Fruit fly (Drosophila melanogaster) whole organism, embryonic: ENCODE data around the gene CAH3.

Experiments
- Atf-2 ChIP-seq: fragments of 200-800 bp; sonication (Bioruptor generic); optimal IDR thresholded peaks from 2 replicates; lab custom pipeline; 2016; ENCODE audit warnings: missing biosample characterization, missing genetic modification characterization
- CG11560 ChIP-seq: fragments of 200-800 bp; sonication (Bioruptor generic); IDR thresholded peaks from 3 replicates; pipeline ENCODE4 v1.3.6; 2022; ENCODE audit warnings: missing biosample characterization, missing genetic modification characterization
- CG13775 ChIP-seq: fragments of 200-800 bp; sonication (Bioruptor generic); optimal IDR thresholded peaks from 3 replicates; lab custom pipeline; 2017; ENCODE audit warnings: missing biosample characterization, mild to moderate bottlenecking, missing genetic modification characterization
- CG15073 ChIP-seq: fragments of 200-800 bp; sonication (Bioruptor generic); optimal IDR thresholded peaks from 2 replicates; lab custom pipeline; 2016; ENCODE audit warnings: missing biosample characterization, missing genetic modification characterization
- CG15269 ChIP-seq: fragments of 200-800 bp; sonication (Bioruptor generic); optimal IDR thresholded peaks from 2 replicates; lab custom pipeline; 2018; ENCODE audit warnings: missing biosample characterization, mild to moderate bottlenecking, missing genetic modification characterization, moderate library complexity
- CG9932 ChIP-seq: fragments of 200-800 bp; sonication (Bioruptor generic); IDR thresholded peaks from 2 replicates; pipeline ENCODE4 v1.3.6; 2022; ENCODE audit warnings: missing biosample characterization, missing genetic modification characterization
- D ChIP-seq, 2 experiments: fragments of 200-800 bp in 1 of 2; fragments of >200 bp in 1 of 2; sonication (Bioruptor generic) in 1 of 2; optimal IDR thresholded peaks; 2 replicates in 1 of 2; 3 replicates in 1 of 2; lab custom pipeline; 2017; ENCODE audit warnings: mild to moderate bottlenecking in 1 of 2, missing biosample characterization in 1 of 2, missing genetic modification characterization in 1 of 2, missing genetic modification reagents in 1 of 2
- D19A ChIP-seq: fragments of 200-800 bp; optimal IDR thresholded peaks from 3 replicates; lab custom pipeline; 2019; ENCODE audit warnings: missing biosample characterization, mild to moderate bottlenecking, missing genetic modification characterization, moderate library complexity
- Dp ChIP-seq: fragments of 200-800 bp; sonication (Bioruptor generic); optimal IDR thresholded peaks from 2 replicates; lab custom pipeline; 2018; ENCODE audit warnings: missing biosample characterization, mild to moderate bottlenecking, missing genetic modification characterization, moderate library complexity
- Ets65A ChIP-seq: fragments of 200-800 bp; sonication (Bioruptor generic); peaks from one replicate; lab custom pipeline; 2016; ENCODE audit warnings: missing biosample characterization, missing genetic modification characterization
- Gsc ChIP-seq: fragments of 200-800 bp; sonication (Bioruptor generic); IDR thresholded peaks from 2 replicates; pipeline ENCODE4 v1.3.6; 2022; ENCODE audit warnings: missing biosample characterization, missing genetic modification characterization
- Gug ChIP-seq: fragments of 200-800 bp; sonication (Bioruptor generic); IDR thresholded peaks from 4 replicates; pipeline ENCODE4 v1.3.6; 2022; ENCODE audit warnings: missing biosample characterization, missing genetic modification characterization
- Hey ChIP-seq: fragments of 200-800 bp; sonication (Bioruptor generic); optimal IDR thresholded peaks from 3 replicates; lab custom pipeline; 2018; ENCODE audit warnings: missing biosample characterization, mild to moderate bottlenecking, missing genetic modification characterization
- Pdp1 ChIP-seq, 2 experiments: fragments of 200-800 bp; sonication (Bioruptor generic); optimal IDR thresholded peaks; 3 replicates each; lab custom pipeline; 2016; ENCODE audit warnings: missing biosample characterization in 2 of 2, missing genetic modification characterization in 2 of 2, mild to moderate bottlenecking in 1 of 2, moderate library complexity in 1 of 2
- Rfx ChIP-seq: fragments of 200-800 bp; sonication (Bioruptor generic); IDR thresholded peaks from 2 replicates; pipeline ENCODE4 v1.3.6; 2022; ENCODE audit warnings: missing biosample characterization, missing genetic modification characterization
- Spps ChIP-seq: fragments of 200-800 bp; sonication (Bioruptor generic); optimal IDR thresholded peaks from 2 replicates; lab custom pipeline; 2018; ENCODE audit warnings: missing biosample characterization, mild to moderate bottlenecking, missing genetic modification characterization
- Sry-β ChIP-seq: fragments of 200-800 bp; sonication (Bioruptor generic); optimal IDR thresholded peaks from 2 replicates; lab custom pipeline; 2018; ENCODE audit warnings: missing biosample characterization, mild to moderate bottlenecking, missing genetic modification characterization, moderate library complexity
- abd-A ChIP-seq: fragments of 200-800 bp; sonication (Bioruptor generic); optimal IDR thresholded peaks from 3 replicates; lab custom pipeline; 2019; ENCODE audit warnings: missing biosample characterization, mild to moderate bottlenecking, missing genetic modification characterization, moderate library complexity
- crol ChIP-seq: fragments of 200-800 bp; sonication (Bioruptor generic); IDR thresholded peaks from 2 replicates; pipeline ENCODE4 v1.3.6; 2022; ENCODE audit warnings: missing biosample characterization, missing genetic modification characterization
- disco-r ChIP-seq: fragments of 200-800 bp; sonication (Bioruptor generic); optimal IDR thresholded peaks from 2 replicates; lab custom pipeline; 2016; ENCODE audit warnings: missing biosample characterization, missing genetic modification characterization
- dmrt11E ChIP-seq: fragments of 200-800 bp; sonication (Bioruptor generic); optimal IDR thresholded peaks from 3 replicates; lab custom pipeline; 2018; ENCODE audit warnings: missing biosample characterization, mild to moderate bottlenecking, missing genetic modification characterization, moderate library complexity
- fu2 ChIP-seq: fragments of 200-800 bp; sonication (Bioruptor generic); optimal IDR thresholded peaks from 2 replicates; lab custom pipeline; 2016; ENCODE audit warnings: missing biosample characterization, missing genetic modification characterization
- grau ChIP-seq: fragments of 200-800 bp; optimal IDR thresholded peaks from 3 replicates; lab custom pipeline; 2019; ENCODE audit warnings: missing biosample characterization, mild to moderate bottlenecking, missing genetic modification characterization, moderate library complexity
- grn ChIP-seq: fragments of 200-800 bp; sonication (Bioruptor generic); optimal IDR thresholded peaks from 3 replicates; lab custom pipeline; 2017; ENCODE audit warnings: missing biosample characterization, missing genetic modification characterization
- ken ChIP-seq: fragments of 200-800 bp; sonication (Bioruptor generic); IDR thresholded peaks from 3 replicates; pipeline ENCODE4 v1.3.6; 2022; ENCODE audit warnings: missing biosample characterization, missing genetic modification characterization
- mirr ChIP-seq: fragments of 200-800 bp; sonication (Bioruptor generic); optimal IDR thresholded peaks from 3 replicates; lab custom pipeline; 2018; ENCODE audit warnings: missing biosample characterization, mild to moderate bottlenecking, missing genetic modification characterization
- nerfin-2 ChIP-seq: fragments of 200-800 bp; sonication (Bioruptor generic); IDR thresholded peaks from 2 replicates; pipeline ENCODE4 v1.3.6; 2022; ENCODE audit warnings: missing biosample characterization, missing genetic modification characterization; ENCODE audit not compliant: partially characterized antibody
- oc ChIP-seq: fragments of 200-800 bp; sonication (Bioruptor generic); optimal IDR thresholded peaks from 2 replicates; lab custom pipeline; 2018; ENCODE audit warnings: missing biosample characterization, mild to moderate bottlenecking, missing genetic modification characterization, moderate library complexity
- pros ChIP-seq: fragments of 200-800 bp; sonication (Bioruptor generic); optimal IDR thresholded peaks from 3 replicates; lab custom pipeline; 2019; ENCODE audit warnings: missing biosample characterization, mild to moderate bottlenecking, missing genetic modification characterization, moderate library complexity
- row ChIP-seq: fragments of 200-800 bp; sonication (Bioruptor generic); IDR thresholded peaks from 3 replicates; pipeline ENCODE4 v1.3.6; 2022; ENCODE audit warnings: missing biosample characterization, missing genetic modification characterization
- salm ChIP-seq: fragments of 200-800 bp; sonication (Bioruptor generic); optimal IDR thresholded peaks from 2 replicates; lab custom pipeline; 2018; ENCODE audit warnings: missing biosample characterization, mild to moderate bottlenecking, missing genetic modification characterization
- sob ChIP-seq: fragments of 200-800 bp; sonication (Bioruptor generic); IDR thresholded peaks from 2 replicates; pipeline ENCODE4 v1.3.6; 2022; ENCODE audit warnings: missing biosample characterization, missing genetic modification characterization
- tap ChIP-seq: fragments of 200-800 bp; optimal IDR thresholded peaks from 3 replicates; lab custom pipeline; 2019; ENCODE audit warnings: missing biosample characterization, mild to moderate bottlenecking, missing genetic modification characterization, moderate library complexity
- unc-4 ChIP-seq: fragments of 200-800 bp; sonication (Bioruptor generic); IDR thresholded peaks from 2 replicates; pipeline ENCODE4 v1.3.6; 2022; ENCODE audit warnings: missing biosample characterization, missing genetic modification characterization; ENCODE audit not compliant: partially characterized antibody
- wek ChIP-seq: fragments of 200-800 bp; sonication (Bioruptor generic); optimal IDR thresholded peaks from 3 replicates; lab custom pipeline; 2018; ENCODE audit warnings: missing biosample characterization, mild to moderate bottlenecking, missing genetic modification characterization, moderate library complexity

CAH3 gene

DNA sequence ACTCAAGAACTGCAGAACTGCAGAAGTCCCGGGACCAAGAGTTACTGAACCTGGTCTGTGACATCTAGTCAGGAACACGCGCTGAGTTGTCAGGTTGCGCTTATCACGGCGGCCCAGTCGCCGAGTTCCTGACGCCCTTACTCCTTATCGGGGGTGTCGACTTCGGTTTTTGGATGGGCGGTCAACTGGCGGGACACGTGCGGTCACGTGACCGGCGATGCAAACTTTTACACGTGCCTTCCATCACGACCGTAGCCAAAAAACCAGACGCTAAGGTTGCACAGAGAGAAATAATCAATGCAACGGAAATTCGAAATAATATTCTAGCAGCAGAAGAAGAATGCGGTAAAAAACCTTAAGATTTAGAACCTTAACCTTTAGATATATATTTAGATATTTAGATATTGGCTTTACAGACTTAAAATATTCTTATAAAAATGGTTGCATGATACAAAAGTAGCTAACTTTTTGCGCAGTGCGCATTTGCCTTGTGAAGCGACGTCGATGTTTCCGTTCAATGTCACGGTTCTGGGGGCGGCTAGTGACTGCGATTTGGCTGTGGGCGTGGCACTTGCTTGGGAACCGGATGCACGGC is 42.4 kb downstream of the CAH3 start (continued):
- TF ChIP-seq Rfx (no peak), fu2 (GFP tag; lab: Kevin White, UChicago) (no peak), D19A (tag; lab: Kevin White, UChicago) (peak; percentile 26), ken (GFP tag; lab: Robert Waterston, UW) (no peak), CG15269 (tag; lab: Kevin White, UChicago) (no peak), Spps (tag; lab: Kevin White, UChicago) (no peak), grau (tag; lab: Kevin White, UChicago) (peak; percentile 8), wek (GFP tag; lab: Kevin White, UChicago) (no peak), CG11560 (no peak), CG9932 (no peak), Atf-2 (GFP tag; lab: Kevin White, UChicago) (no peak)

DNA sequence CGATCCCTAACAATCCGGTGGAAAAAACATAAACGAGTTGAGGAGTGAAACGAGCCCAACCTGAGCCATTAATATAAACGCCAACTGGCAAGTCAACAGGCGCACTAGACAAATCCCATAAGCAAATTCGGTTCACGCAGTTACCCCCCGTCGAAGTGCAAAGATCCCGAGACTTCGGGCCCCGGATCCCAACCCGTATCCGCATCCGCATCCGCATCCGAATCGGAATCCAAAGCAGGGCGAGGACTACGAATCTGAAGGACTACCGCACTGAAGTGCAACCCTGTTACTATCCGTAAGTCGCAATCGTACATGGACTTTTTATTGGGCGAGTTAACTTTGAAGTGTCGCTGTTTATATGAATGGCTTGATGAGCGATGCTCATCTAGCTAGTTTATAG is 43.8 kb downstream of the CAH3 start:
- peak; percentile 52 for TF ChIP-seq pros (GFP tag; lab: Kevin White, UChicago)
- no peak for TF ChIP-seq sob (GFP tag; lab: Robert Waterston, UW)
- TF ChIP-seq oc (tag; lab: Kevin White, UChicago), result peak; percentile 37
- peak; percentile 60 for TF ChIP-seq Hey (tag; lab: Kevin White, UChicago)
- TF ChIP-seq CG13775 (GFP tag; lab: Kevin White, UChicago), result peak; percentile 88
- TF ChIP-seq, all 482 proteins: peak for 4

DNA sequence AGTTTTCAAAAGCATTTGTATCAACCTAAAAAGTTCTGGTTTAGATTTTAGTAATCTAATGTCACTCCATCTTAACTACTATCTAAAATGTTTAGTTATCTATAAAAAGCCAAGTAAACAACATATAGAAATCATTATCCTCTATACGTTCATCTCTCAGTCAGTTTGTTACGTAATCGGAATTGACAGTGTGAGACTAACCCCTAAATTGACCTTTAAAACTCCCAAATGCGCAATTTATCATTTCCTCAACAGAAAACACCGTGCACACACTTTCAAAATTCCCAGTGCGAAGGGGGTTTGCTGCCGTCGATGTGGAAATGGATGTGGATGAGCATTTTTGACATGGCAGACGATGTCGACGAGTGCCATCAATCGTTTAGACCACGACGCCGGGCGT is 44.2 kb downstream of the CAH3 start:
- TF ChIP-seq Hey (tag; lab: Kevin White, UChicago) (peak; percentile 44), Pdp1 (GFP tag; optimal IDR thresholded peaks at IDR 0.05; lab: Kevin White, UChicago) (peak in 1 of 2 experiments; percentile 81), dmrt11E (tag; lab: Kevin White, UChicago) (no peak), row (GFP tag; lab: Robert Waterston, UW) (peak; percentile 1; the same call in 1 of the 3 replicates), Gsc (GFP tag; lab: Robert Waterston, UW) (no peak), nerfin-2 (GFP tag; lab: Robert Waterston, UW) (no peak), CG15073 (GFP tag; lab: Kevin White, UChicago) (no peak), disco-r (GFP tag; lab: Kevin White, UChicago) (no peak), Sry-β (peak; percentile 87), Ets65A (GFP tag; lab: Kevin White, UChicago) (peak; percentile 7), CG13775 (GFP tag; lab: Kevin White, UChicago) (peak; percentile 18), grn (GFP tag; lab: Kevin White, UChicago) (peak; percentile 24), Dp (GFP tag; lab: Kevin White, UChicago) (no peak)

DNA sequence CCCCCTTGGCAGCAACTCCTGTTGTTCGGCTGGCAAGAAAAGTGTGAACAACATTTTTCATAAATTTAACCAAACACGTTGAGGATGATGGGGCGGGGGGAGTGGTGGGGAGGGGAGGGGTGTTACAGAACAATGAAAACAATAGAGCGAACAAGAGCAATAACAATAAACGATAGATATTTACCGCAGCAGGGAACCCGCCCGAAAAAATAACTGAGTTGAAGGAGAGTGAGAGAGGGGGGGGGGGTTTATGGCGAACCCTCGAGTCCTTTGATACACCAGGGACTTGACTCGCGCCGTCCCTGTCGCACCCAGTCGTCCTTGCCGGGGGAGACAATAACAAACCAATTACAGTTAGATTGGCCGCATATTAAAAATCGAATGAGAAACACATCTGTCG is 45.8 kb downstream of the CAH3 start:
- TF ChIP-seq crol (peak; percentile 82), tap (tag; lab: Kevin White, UChicago) (peak; percentile 58), unc-4 (no peak), Hey (tag; lab: Kevin White, UChicago) (peak; percentile 39), D (optimal IDR thresholded peaks at IDR 0.05; lab: Kevin White, UChicago) (no peak), D (GFP tag; optimal IDR thresholded peaks at IDR 0.05; lab: Kevin White, UChicago) (peak; percentile 76), salm (no peak), mirr (peak; percentile 14), Gug (no peak), abd-A (tag; lab: Kevin White, UChicago) (peak; percentile 54)
